Fruit fly (Drosophila melanogaster): ENCODE results near the gene mas.

DNA sequence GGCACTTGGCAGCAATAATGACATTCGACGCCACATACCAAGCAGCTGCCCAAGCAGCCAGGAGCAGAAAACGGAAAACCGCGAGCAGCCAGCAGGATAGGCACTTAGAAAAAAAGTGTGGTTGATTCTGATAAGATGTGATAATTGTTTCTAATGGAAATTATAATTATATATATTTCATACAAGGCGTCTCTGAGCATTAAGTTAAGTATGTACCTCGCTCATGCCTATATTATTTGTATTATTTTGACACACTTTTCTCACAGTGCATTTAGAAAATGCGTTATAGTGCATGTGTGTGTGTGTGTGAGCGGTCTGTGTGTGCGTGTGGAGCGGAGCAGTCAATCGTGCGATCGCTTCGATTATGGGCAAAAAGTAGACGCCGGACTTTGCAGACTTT lies 8.9 kb downstream of the mas start:
- no peak for TF ChIP-seq pad (GFP tag; optimal IDR thresholded peaks at IDR 0.05)
- TF ChIP-seq CG7045 (GFP tag; optimal IDR thresholded peaks at IDR 0.05): no peak
- no peak for TF ChIP-seq Hr96 (GFP tag; optimal IDR thresholded peaks at IDR 0.05)
- TF ChIP-seq kay (GFP tag; ENCODE audit: borderline replicate concordance): no peak
- no peak for TF ChIP-seq CG14711 (tag; optimal IDR thresholded peaks at IDR 0.05)
- no peak for TF ChIP-seq CG11617 (GFP tag; optimal IDR thresholded peaks at IDR 0.05)
- TF ChIP-seq tj (GFP tag; optimal IDR thresholded peaks at IDR 0.05): no peak
- TF ChIP-seq cnc (optimal IDR thresholded peaks at IDR 0.05): no peak
- no peak for TF ChIP-seq CG12768 (GFP tag; optimal IDR thresholded peaks at IDR 0.05)
- TF ChIP-seq CG5204 (GFP tag; optimal IDR thresholded peaks at IDR 0.05): no peak
- TF ChIP-seq Clk (GFP tag; optimal IDR thresholded peaks at IDR 0.05): no peak
- TF ChIP-seq toe (GFP tag; optimal IDR thresholded peaks at IDR 0.05): no peak
